Fruit fly (Drosophila melanogaster) whole organism, pupa: Measurements from ENCODE around the gene CG8641.
A peak's percentile ranks its signal among the peaks of the same experiment; 100 is the strongest.

Experiments
- CG12605 ChIP-seq: fragments of 200-800 bp; sonication (Bioruptor generic); IDR thresholded peaks from 2 replicates; pipeline ENCODE4 v1.3.6; 2022; ENCODE audit warnings: missing biosample characterization, missing genetic modification characterization
- CG13204 ChIP-seq: fragments of 200-800 bp; sonication (Bioruptor generic); optimal IDR thresholded peaks from 2 replicates; lab custom pipeline; 2018; ENCODE audit warnings: missing biosample characterization, mild to moderate bottlenecking, missing genetic modification characterization, moderate library complexity
- CG14655 ChIP-seq: fragments of 200-800 bp; sonication (Bioruptor generic); optimal IDR thresholded peaks from 3 replicates; lab custom pipeline; 2017; ENCODE audit warnings: mild to moderate bottlenecking, missing biosample characterization, missing genetic modification reagents, missing genetic modification characterization
- CG15710 ChIP-seq: fragments of 200-800 bp; sonication (Bioruptor generic); optimal IDR thresholded peaks from 2 replicates; lab custom pipeline; 2018; ENCODE audit warnings: missing biosample characterization, mild to moderate bottlenecking, missing genetic modification characterization, moderate library complexity
- CG17806 ChIP-seq: fragments of 200-800 bp; sonication (Bioruptor generic); optimal IDR thresholded peaks from 2 replicates; lab custom pipeline; 2018; ENCODE audit warnings: missing biosample characterization, mild to moderate bottlenecking, missing genetic modification characterization, moderate library complexity
- CG32121 ChIP-seq: fragments of 200-800 bp; sonication (Bioruptor generic); IDR thresholded peaks from 2 replicates; pipeline ENCODE4 v1.3.6; 2022; ENCODE audit warnings: missing biosample characterization, missing genetic modification characterization
- CG34367 ChIP-seq: fragments of 200-800 bp; sonication (Bioruptor generic); optimal IDR thresholded peaks from 2 replicates; lab custom pipeline; 2018; ENCODE audit warnings: missing biosample characterization, mild to moderate bottlenecking, missing genetic modification characterization
- CG4496 ChIP-seq: fragments of 200-800 bp; sonication (Bioruptor generic); IDR thresholded peaks from 3 replicates; pipeline ENCODE4 v1.3.6; 2022; ENCODE audit warnings: missing biosample characterization, missing genetic modification characterization
- CG8159 ChIP-seq: fragments of 200-800 bp; sonication (Bioruptor generic); optimal IDR thresholded peaks from 3 replicates; lab custom pipeline; 2018; ENCODE audit warnings: missing biosample characterization, mild to moderate bottlenecking, missing genetic modification characterization, moderate library complexity
- CG8301 ChIP-seq: fragments of 200-800 bp; sonication (Bioruptor generic); optimal IDR thresholded peaks from 2 replicates; lab custom pipeline; 2018; ENCODE audit warnings: missing biosample characterization, mild to moderate bottlenecking, missing genetic modification characterization
- CG9948 ChIP-seq: fragments of 200-800 bp; sonication (Bioruptor generic); optimal IDR thresholded peaks from 2 replicates; lab custom pipeline; 2018; ENCODE audit warnings: missing biosample characterization, mild to moderate bottlenecking, missing genetic modification characterization, moderate library complexity
- D1 ChIP-seq: fragments of 200-800 bp; sonication (Bioruptor generic); optimal IDR thresholded peaks from 2 replicates; lab custom pipeline; 2018; ENCODE audit warnings: missing biosample characterization, mild to moderate bottlenecking, missing genetic modification characterization, moderate library complexity
- EcR ChIP-seq: fragments of 200-800 bp; sonication (Bioruptor generic); optimal IDR thresholded peaks from 3 replicates; lab custom pipeline; 2019; ENCODE audit warnings: missing biosample characterization, missing genetic modification characterization, mild to moderate bottlenecking, moderate library complexity, missing genetic modification reagents
- Ets98B ChIP-seq: fragments of 200-800 bp; sonication (Bioruptor generic); IDR thresholded peaks from 2 replicates; pipeline ENCODE4 v1.3.6; 2022; ENCODE audit warnings: missing biosample characterization, missing genetic modification characterization
- Pif1A ChIP-seq: fragments of 200-800 bp; sonication (Bioruptor generic); optimal IDR thresholded peaks from 3 replicates; lab custom pipeline; 2016; ENCODE audit warnings: missing biosample characterization, missing genetic modification characterization
- Pif1B ChIP-seq: fragments of 200-800 bp; sonication (Bioruptor generic); optimal IDR thresholded peaks from 3 replicates; lab custom pipeline; 2016; ENCODE audit warnings: missing biosample characterization, missing genetic modification characterization
- Snoo ChIP-seq: fragments of 200-800 bp; sonication (Bioruptor generic); optimal IDR thresholded peaks from 3 replicates; lab custom pipeline; 2017; ENCODE audit warnings: missing biosample characterization, mild to moderate bottlenecking, missing genetic modification characterization, inconsistent platforms
- fd96Ca ChIP-seq: fragments of 200-800 bp; sonication (Bioruptor generic); IDR thresholded peaks from 3 replicates; pipeline ENCODE4 v1.3.6; 2022; ENCODE audit warnings: missing biosample characterization, missing genetic modification characterization
- gl ChIP-seq: fragments of 200-800 bp; sonication (Bioruptor generic); optimal IDR thresholded peaks from 2 replicates; lab custom pipeline; 2018; ENCODE audit warnings: missing biosample characterization, mild to moderate bottlenecking, missing genetic modification characterization
- rn ChIP-seq: fragments of 200-800 bp; sonication (Bioruptor generic); IDR thresholded peaks from 2 replicates; pipeline ENCODE4 v1.3.6; 2022; ENCODE audit warnings: missing biosample characterization, missing genetic modification characterization

Gene CG8641

DNA sequence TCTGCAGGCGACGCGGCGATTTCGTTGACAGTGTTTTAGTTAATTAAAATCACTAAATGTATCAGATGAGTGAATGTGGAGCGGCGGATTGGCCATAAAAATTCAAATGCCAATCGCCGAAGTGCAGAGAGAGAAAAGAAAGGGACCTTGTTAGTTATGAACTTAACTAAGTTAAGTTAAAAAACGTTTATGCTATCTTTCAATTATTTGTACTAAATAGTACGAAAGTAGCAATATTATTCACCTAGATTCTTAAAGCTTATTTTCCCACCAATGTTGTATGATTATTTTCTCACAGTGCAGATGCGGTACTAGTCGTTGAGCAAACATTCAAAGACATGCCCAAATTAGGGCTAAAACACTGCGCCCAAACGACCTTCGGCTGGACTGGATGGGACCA is 13.5 kb upstream of the CG8641 start:
- peak; percentile 26; the same call in 1 of the 3 replicates for TF ChIP-seq CG4496 (GFP tag; lab: Robert Waterston, UW)
- TF ChIP-seq CG15710 (tag; lab: Kevin White, UChicago) = peak; percentile 7
- TF ChIP-seq D1 (tag; lab: Kevin White, UChicago) = peak; percentile 28
- peak; percentile 55 for TF ChIP-seq CG8159
- TF ChIP-seq Snoo (tag; lab: Kevin White, UChicago) = peak; percentile 5
- peak; percentile 11 for TF ChIP-seq CG8301 (tag; lab: Kevin White, UChicago)
- peak; percentile 47 for TF ChIP-seq CG17806 (tag; lab: Kevin White, UChicago)
- TF ChIP-seq CG12605 (GFP tag; lab: Robert Waterston, UW) = no peak
- TF ChIP-seq CG14655 = peak; percentile 10
- TF ChIP-seq EcR (GFP tag; lab: Kevin White, UChicago) = no peak
- peak; percentile 45 for TF ChIP-seq Pif1A (GFP tag; lab: Kevin White, UChicago)
- TF ChIP-seq CG9948 (tag; lab: Kevin White, UChicago) = peak; percentile 44
- no peak for TF ChIP-seq CG13204 (GFP tag; lab: Kevin White, UChicago)
- TF ChIP-seq CG34367 (tag; lab: Kevin White, UChicago) = peak; percentile 1

DNA sequence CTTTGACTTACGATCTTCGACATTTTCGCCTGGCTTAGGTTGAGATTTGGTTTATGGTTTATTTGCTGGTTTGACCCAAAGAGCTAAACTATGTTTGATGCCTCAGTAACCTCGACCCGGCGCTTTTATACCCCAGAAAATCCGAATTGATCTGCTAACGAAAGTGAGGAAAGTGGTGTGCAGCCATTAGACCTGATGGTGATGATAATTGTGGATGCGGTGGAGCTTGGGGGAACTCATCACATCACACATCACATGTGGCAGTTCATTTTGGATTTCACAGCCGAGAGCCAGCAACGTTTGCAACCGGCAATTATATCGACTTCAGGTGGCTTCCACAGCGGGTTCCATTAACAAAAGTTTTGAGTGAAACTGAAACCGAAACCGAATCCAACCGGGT is 11.4 kb upstream of the CG8641 start, which contains the start of gene Cpr65Eb:
Gene Cpr65Eb (minus strand): TSS at position 101 of the 400 bp plus-strand sequence.
- TF ChIP-seq CG12605 (GFP tag; lab: Robert Waterston, UW) (no peak), Pif1B (GFP tag; lab: Kevin White, UChicago) (no peak), CG4496 (GFP tag; lab: Robert Waterston, UW) (no peak), CG14655 (no peak), CG13204 (GFP tag; lab: Kevin White, UChicago) (no peak), gl (tag; lab: Kevin White, UChicago) (no peak), CG9948 (tag; lab: Kevin White, UChicago) (no peak), CG17806 (tag; lab: Kevin White, UChicago) (no peak), Pif1A (GFP tag; lab: Kevin White, UChicago) (no peak), CG15710 (tag; lab: Kevin White, UChicago) (no peak), CG32121 (GFP tag; lab: Robert Waterston, UW) (no peak), Snoo (tag; lab: Kevin White, UChicago) (no peak), CG34367 (tag; lab: Kevin White, UChicago) (no peak), fd96Ca (GFP tag; lab: Robert Waterston, UW) (no peak), Ets98B (GFP tag; lab: Robert Waterston, UW) (no peak)

DNA sequence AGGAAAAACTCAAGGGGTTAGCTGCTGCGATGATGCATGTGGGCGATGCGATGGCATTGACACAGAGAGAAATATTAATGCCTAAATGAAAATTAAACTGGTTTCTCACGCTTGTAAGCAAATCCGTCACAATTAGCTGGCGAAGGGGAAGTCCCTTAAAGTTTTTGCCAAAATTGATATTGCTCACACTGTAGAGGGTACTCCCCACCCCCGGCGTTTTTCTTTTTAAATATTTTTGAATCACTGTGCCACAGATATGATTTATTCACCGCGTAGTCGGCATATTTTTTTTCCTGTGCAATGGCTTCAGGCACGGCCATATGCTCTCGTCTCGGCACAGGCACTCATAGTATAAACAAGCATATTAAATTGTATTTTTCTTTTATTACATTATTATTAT is 10.1 kb upstream of the CG8641 start:
- TF ChIP-seq CG8159 (peak; percentile 66), Pif1A (GFP tag; lab: Kevin White, UChicago) (no peak), CG12605 (GFP tag; lab: Robert Waterston, UW) (no peak), CG9948 (tag; lab: Kevin White, UChicago) (peak; percentile 38), CG32121 (GFP tag; lab: Robert Waterston, UW) (no peak), CG15710 (tag; lab: Kevin White, UChicago) (peak; percentile 49), CG17806 (tag; lab: Kevin White, UChicago) (peak; percentile 48), CG14655 (peak; percentile 28), fd96Ca (GFP tag; lab: Robert Waterston, UW) (no peak)

DNA sequence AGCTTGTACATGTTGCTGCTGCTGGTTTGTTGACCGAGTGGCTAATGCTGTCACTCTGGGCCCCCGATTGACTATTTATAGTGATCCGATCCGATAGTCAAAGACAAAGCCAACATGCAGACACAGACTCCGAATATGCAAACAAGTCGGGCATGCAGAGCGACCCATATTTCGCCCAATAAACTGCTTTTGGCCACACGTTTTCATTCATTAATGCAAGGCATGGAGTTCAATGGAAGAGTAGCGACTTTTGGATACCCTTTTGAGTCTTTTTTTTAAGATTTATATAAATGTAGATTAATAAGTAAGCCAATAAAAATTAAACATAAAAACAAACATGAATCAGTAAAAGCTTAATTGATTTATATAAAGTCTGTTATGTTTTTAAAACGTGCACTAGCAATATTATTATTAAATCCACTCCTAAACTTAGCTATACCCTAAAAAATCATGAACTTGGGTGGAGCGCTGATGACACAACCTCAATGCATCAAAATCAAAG is 9.3 kb upstream of the CG8641 start, which contains the start of gene Cpr65Ea:
Gene Cpr65Ea (minus strand): TSS at position 51 of the 502 bp plus-strand sequence.
- TF ChIP-seq Pif1B (GFP tag; lab: Kevin White, UChicago) (no peak), CG34367 (tag; lab: Kevin White, UChicago) (no peak)

DNA sequence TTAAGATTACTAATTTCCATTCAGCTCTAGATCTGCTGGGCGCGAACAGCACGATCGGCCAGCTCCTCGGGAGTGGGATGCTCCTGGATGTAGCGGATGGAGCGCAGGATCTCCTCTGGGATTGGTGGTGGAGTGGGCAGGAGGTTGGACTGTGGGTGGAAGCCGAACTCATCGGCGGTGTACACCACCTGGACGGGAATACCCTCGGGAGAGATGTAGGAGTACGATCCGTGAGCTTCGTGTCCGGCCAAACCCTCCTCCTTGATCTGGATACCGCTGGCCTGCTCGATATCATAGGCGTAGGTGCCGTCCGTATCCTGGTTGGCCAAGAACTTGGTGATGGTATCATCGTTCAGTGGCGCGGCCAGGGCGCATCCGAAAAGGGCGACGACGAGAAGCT is 8.8 kb upstream of the CG8641 start:
- no peak for TF ChIP-seq CG17806 (tag; lab: Kevin White, UChicago)
- no peak for TF ChIP-seq rn (GFP tag; lab: Robert Waterston, UW)

DNA sequence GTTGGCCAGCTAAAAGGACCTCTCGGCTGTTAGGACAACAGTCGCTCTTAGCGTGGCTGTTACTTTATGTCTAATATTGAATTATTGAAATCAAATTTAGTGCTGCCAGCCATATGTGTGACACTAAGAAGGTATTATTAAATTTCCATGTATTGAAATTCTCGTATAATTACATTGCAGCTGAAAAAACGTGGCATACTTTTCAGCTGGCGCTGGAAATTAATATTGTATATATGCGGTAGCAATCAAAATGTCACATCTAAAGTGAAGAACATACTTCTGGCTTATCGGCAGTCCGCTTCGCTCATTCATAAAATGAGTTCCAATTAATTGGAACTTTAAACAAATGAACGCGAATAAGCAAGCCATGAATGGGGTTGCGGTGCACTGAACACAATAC is 4.9 kb upstream of the CG8641 start:
- 0 out of 3 replicates have a peak, but pooled peaks have one; percentile 19 for TF ChIP-seq CG4496 (GFP tag; lab: Robert Waterston, UW)
- TF ChIP-seq Snoo (tag; lab: Kevin White, UChicago) = no peak

DNA sequence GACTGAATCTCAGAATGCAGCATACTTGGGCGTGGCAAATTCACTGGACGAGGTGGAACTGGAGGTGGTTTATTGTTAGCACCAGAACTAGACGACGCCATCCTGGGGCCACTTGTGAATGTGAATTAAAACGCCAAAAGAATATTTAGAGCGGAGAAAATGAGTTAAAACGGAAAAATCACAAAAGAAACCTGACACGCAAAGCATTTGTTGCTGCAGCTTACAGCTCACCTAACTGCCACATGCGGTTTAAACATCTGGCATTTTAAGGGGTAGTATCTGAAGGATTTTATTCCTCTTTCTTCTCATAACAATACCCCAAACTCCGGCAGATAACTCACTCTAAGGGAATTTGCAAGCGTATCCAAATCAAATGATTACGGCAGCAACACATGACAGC is 2.1 kb downstream of the CG8641 start, which contains the start of gene CG34030:
Gene CG34030 (minus strand): TSS at position 101 of the 400 bp plus-strand sequence.
- TF ChIP-seq EcR (GFP tag; lab: Kevin White, UChicago) = no peak
- no peak for TF ChIP-seq Pif1A (GFP tag; lab: Kevin White, UChicago)
- TF ChIP-seq CG9948 (tag; lab: Kevin White, UChicago) = no peak
- TF ChIP-seq Pif1B (GFP tag; lab: Kevin White, UChicago) = no peak
- TF ChIP-seq CG13204 (GFP tag; lab: Kevin White, UChicago) = no peak
